Worm (Caenorhabditis elegans) whole organism, L4/young adult: ENCODE measurements around the gene dyf-11.

ENCODE experiments used
- dao-5 ChIP-seq: sonication (generic microtip); optimal IDR thresholded peaks from 2 replicates; lab custom pipeline; 2016; ENCODE audit warnings: missing genotype, missing genetic modification characterization, moderate library complexity, missing compliant biosample characterization
- him-1 ChIP-seq: sonication (generic microtip); optimal IDR thresholded peaks from 2 replicates; lab custom pipeline; 2016; ENCODE audit warnings: missing genotype, missing genetic modification reagents, missing genetic modification characterization, missing compliant biosample characterization

- no peak for TF ChIP-seq him-1 (tag; lab: Kevin White, UChicago)
- TF ChIP-seq dao-5: no peak
Observed at ce11 chrX:726295-726694, 37.3 kb upstream of the dyf-11 start.
